Worm (Caenorhabditis elegans) whole organism, early embryonic: ENCODE results near the gene mig-21.

Experiments used
- B0310.2 ChIP-seq: sonication (generic microtip); optimal IDR thresholded peaks from 2 replicates; lab custom pipeline; 2016; ENCODE audit warnings: mild to moderate bottlenecking, missing genetic modification characterization, missing compliant biosample characterization
- aly-1 ChIP-seq: sonication (generic microtip); optimal IDR thresholded peaks from 2 replicates; lab custom pipeline; 2016; ENCODE audit warnings: missing genetic modification characterization, missing compliant biosample characterization
- ceh-36 ChIP-seq: sonication (generic microtip); optimal IDR thresholded peaks from 2 replicates; lab custom pipeline; 2016; ENCODE audit warnings: missing genetic modification characterization, inconsistent platforms, missing compliant biosample characterization
- flt-1 ChIP-seq: fragments of 200-800 bp; sonication (Bioruptor generic); IDR thresholded peaks from 2 replicates; pipeline ENCODE4 v1.3.6; 2022; ENCODE audit warnings: missing genetic modification characterization, missing compliant biosample characterization
- hmg-4 ChIP-seq: fragments of 200-800 bp; sonication (Bioruptor generic); optimal IDR thresholded peaks from 2 replicates; lab custom pipeline; 2018; ENCODE audit warnings: mild to moderate bottlenecking, missing genetic modification characterization, missing compliant biosample characterization
- pes-1 ChIP-seq: fragments of 200-800 bp; sonication (Bioruptor generic); IDR thresholded peaks from 2 replicates; pipeline ENCODE4 v1.3.6; 2022; ENCODE audit warnings: missing genetic modification reagents, missing genetic modification characterization, missing compliant biosample characterization
- sea-1 ChIP-seq: fragments of 200-800 bp; sonication (Bioruptor generic); conservative IDR thresholded peaks from 2 replicates; pipeline ENCODE4 v1.3.6; 2022; ENCODE audit warnings: missing genetic modification characterization, missing compliant biosample characterization

DNA sequence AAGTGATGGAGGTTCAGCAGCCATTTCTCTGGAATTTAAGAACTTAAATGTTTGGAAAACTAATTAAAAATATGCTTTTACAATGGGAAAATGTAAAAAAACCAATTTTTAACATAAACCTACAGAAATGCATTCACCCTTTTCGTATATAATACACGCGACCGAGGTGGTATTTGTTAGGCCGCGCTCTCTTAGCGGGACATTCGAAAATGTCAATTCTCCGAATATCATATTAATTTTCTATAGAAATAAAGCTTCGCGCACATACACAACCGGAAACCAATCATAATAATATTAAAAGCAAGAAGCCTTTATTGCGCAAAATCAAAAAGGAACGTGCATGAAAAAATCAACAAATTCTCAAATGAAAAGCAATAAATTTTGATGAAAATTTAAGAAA, 24.9 kb downstream of the mig-21 start, which contains the start of gene ddx-23:
- no peak for TF ChIP-seq aly-1
- TF ChIP-seq sea-1 (GFP tag; lab: Robert Waterston, UW): no peak
- no peak for TF ChIP-seq B0310.2 (tag; lab: Kevin White, UChicago)
- no peak for TF ChIP-seq flt-1
- TF ChIP-seq pes-1 (GFP tag; lab: Robert Waterston, UW): no peak
- TF ChIP-seq hmg-4: no peak
- no peak for TF ChIP-seq ceh-36 (tag; lab: Kevin White, UChicago)
